Fruit fly (Drosophila melanogaster) whole organism, embryonic: Measurements from ENCODE around the gene Rad60.

Source experiments
- Atf3 ChIP-seq: fragments of 200-800 bp; sonication (Bioruptor generic); optimal IDR thresholded peaks from 3 replicates; lab custom pipeline; 2016; ENCODE audit warnings: missing biosample characterization, missing genetic modification characterization
- Atf6 ChIP-seq: fragments of 200-800 bp; sonication (Bioruptor generic); IDR thresholded peaks from 2 replicates; pipeline ENCODE4 v1.3.6; 2022; ENCODE audit warnings: missing biosample characterization, missing genetic modification characterization
- CG10321 ChIP-seq: fragments of 200-800 bp; sonication (Bioruptor generic); IDR thresholded peaks from 2 replicates; pipeline ENCODE4 v1.3.6; 2022; ENCODE audit warnings: missing biosample characterization, missing genetic modification characterization
- CG10959 ChIP-seq: fragments of 200-800 bp; sonication (Bioruptor generic); IDR thresholded peaks from 2 replicates; pipeline ENCODE4 v1.3.6; 2022; ENCODE audit warnings: missing biosample characterization, missing genetic modification characterization
- CG11085 ChIP-seq: fragments of 200-800 bp; sonication (Bioruptor generic); IDR thresholded peaks from 2 replicates; pipeline ENCODE4 v1.3.6; 2022; ENCODE audit warnings: missing biosample characterization, missing genetic modification characterization
- CG11247 ChIP-seq: fragments of 200-800 bp; sonication (Bioruptor generic); IDR thresholded peaks from 2 replicates; pipeline ENCODE4 v1.3.6; 2022; ENCODE audit warnings: missing biosample characterization, missing genetic modification characterization
- CG13775 ChIP-seq: fragments of 200-800 bp; sonication (Bioruptor generic); optimal IDR thresholded peaks from 3 replicates; lab custom pipeline; 2017; ENCODE audit warnings: missing biosample characterization, mild to moderate bottlenecking, missing genetic modification characterization
- CG14050 ChIP-seq: fragments of 200-800 bp; sonication (Bioruptor generic); IDR thresholded peaks from 3 replicates; pipeline ENCODE4 v1.3.6; 2022; ENCODE audit warnings: missing biosample characterization, missing genetic modification characterization
- CG14860 ChIP-seq: fragments of 200-800 bp; sonication (Bioruptor generic); IDR thresholded peaks from 3 replicates; pipeline ENCODE4 v1.3.6; 2022; ENCODE audit warnings: missing biosample characterization, missing genetic modification characterization; ENCODE audit not compliant: partially characterized antibody
- CG17385 ChIP-seq: fragments of 200-800 bp; sonication (Bioruptor generic); optimal IDR thresholded peaks from 3 replicates; lab custom pipeline; 2018; ENCODE audit warnings: missing biosample characterization, mild to moderate bottlenecking, missing genetic modification characterization
- CG17568 ChIP-seq: fragments of 200-800 bp; sonication (Bioruptor generic); optimal IDR thresholded peaks from 2 replicates; lab custom pipeline; 2018; ENCODE audit warnings: missing biosample characterization, mild to moderate bottlenecking, missing genetic modification characterization, moderate library complexity
- CG3281 ChIP-seq: fragments of 200-800 bp; sonication (Bioruptor generic); optimal IDR thresholded peaks from 3 replicates; lab custom pipeline; 2017; ENCODE audit warnings: missing biosample characterization, mild to moderate bottlenecking, missing genetic modification characterization
- CG33557 ChIP-seq: fragments of 200-800 bp; sonication (Bioruptor generic); optimal IDR thresholded peaks from 2 replicates; lab custom pipeline; 2019; ENCODE audit warnings: missing biosample characterization, mild to moderate bottlenecking, missing genetic modification characterization, moderate library complexity
- CG34376 ChIP-seq: fragments of 200-800 bp; sonication (Bioruptor generic); optimal IDR thresholded peaks from 2 replicates; lab custom pipeline; 2018; ENCODE audit warnings: missing biosample characterization, mild to moderate bottlenecking, missing genetic modification characterization
- CG42726 ChIP-seq: fragments of 200-800 bp; sonication (Bioruptor generic); IDR thresholded peaks from 2 replicates; pipeline ENCODE4 v1.3.6; 2022; ENCODE audit warnings: missing biosample characterization, missing genetic modification characterization; ENCODE audit not compliant: partially characterized antibody
- CG43689 ChIP-seq: fragments of 200-800 bp; sonication (Bioruptor generic); IDR thresholded peaks from 2 replicates; pipeline ENCODE4 v1.3.6; 2022; ENCODE audit warnings: missing biosample characterization, missing genetic modification characterization
- CG6765 ChIP-seq: fragments of 200-800 bp; sonication (Bioruptor generic); optimal IDR thresholded peaks from 3 replicates; lab custom pipeline; 2017; ENCODE audit warnings: missing biosample characterization, mild to moderate bottlenecking, missing genetic modification characterization
- CG6791 ChIP-seq: fragments of 200-800 bp; sonication (Bioruptor generic); IDR thresholded peaks from 3 replicates; pipeline ENCODE4 v1.3.6; 2022; ENCODE audit warnings: missing biosample characterization, missing genetic modification characterization; ENCODE audit not compliant: partially characterized antibody
- CG7357 ChIP-seq: fragments of 200-800 bp; sonication (Bioruptor generic); IDR thresholded peaks from 3 replicates; pipeline ENCODE4 v1.3.6; 2022; ENCODE audit warnings: missing biosample characterization, missing genetic modification characterization
- CG7556 ChIP-seq: fragments of 200-800 bp; sonication (Bioruptor generic); optimal IDR thresholded peaks from 2 replicates; lab custom pipeline; 2017; ENCODE audit warnings: missing biosample characterization, mild to moderate bottlenecking, missing genetic modification characterization
- CG7839 ChIP-seq: fragments of 200-800 bp; sonication (Bioruptor generic); optimal IDR thresholded peaks from 3 replicates; lab custom pipeline; 2018; ENCODE audit warnings: missing biosample characterization, mild to moderate bottlenecking, missing genetic modification characterization, moderate library complexity
- CG9797 ChIP-seq: fragments of 200-800 bp; sonication (Bioruptor generic); optimal IDR thresholded peaks from 3 replicates; lab custom pipeline; 2018; ENCODE audit warnings: missing biosample characterization, mild to moderate bottlenecking, missing genetic modification characterization
- Chrac-16 ChIP-seq: fragments of 200-800 bp; sonication (Bioruptor generic); optimal IDR thresholded peaks from 3 replicates; lab custom pipeline; 2016; ENCODE audit warnings: missing biosample characterization, missing genetic modification characterization
- Dref ChIP-seq: fragments of 200-800 bp; sonication (Bioruptor generic); IDR thresholded peaks from 2 replicates; pipeline ENCODE4 v1.3.6; 2022; ENCODE audit warnings: missing biosample characterization, missing genetic modification characterization
- Hand ChIP-seq: fragments of 200-800 bp; sonication (Bioruptor generic); optimal IDR thresholded peaks from 2 replicates; lab custom pipeline; 2017; ENCODE audit warnings: mild to moderate bottlenecking, missing biosample characterization, missing genetic modification reagents, missing genetic modification characterization
- HmgD ChIP-seq: fragments of 200-800 bp; sonication (Bioruptor generic); optimal IDR thresholded peaks from 3 replicates; lab custom pipeline; 2016; ENCODE audit warnings: missing biosample characterization, missing genetic modification characterization
- Hr39 ChIP-seq: fragments of >200 bp; optimal IDR thresholded peaks from 2 replicates; lab custom pipeline; 2017
- Neu2 ChIP-seq: fragments of 200-800 bp; sonication (Bioruptor generic); optimal IDR thresholded peaks from 3 replicates; lab custom pipeline; 2016; ENCODE audit warnings: missing biosample characterization, missing genetic modification characterization, borderline replicate concordance
- Sin3A ChIP-seq: fragments of >200 bp; optimal IDR thresholded peaks from 2 replicates; lab custom pipeline; 2018
- Tbp ChIP-seq: fragments of >200 bp; optimal IDR thresholded peaks from 2 replicates; lab custom pipeline; 2018; ENCODE audit warnings: missing biosample characterization, missing genetic modification characterization
- YL-1 ChIP-seq: fragments of 200-800 bp; sonication (Bioruptor generic); optimal IDR thresholded peaks from 3 replicates; lab custom pipeline; 2017; ENCODE audit warnings: missing biosample characterization, mild to moderate bottlenecking, missing genetic modification characterization
- az2 ChIP-seq: fragments of 200-800 bp; sonication (Bioruptor generic); optimal IDR thresholded peaks from 3 replicates; lab custom pipeline; 2016; ENCODE audit warnings: missing biosample characterization, missing genetic modification characterization
- bowl ChIP-seq: fragments of 200-800 bp; sonication (Bioruptor generic); IDR thresholded peaks from 2 replicates; pipeline ENCODE4 v1.3.6; 2022; ENCODE audit warnings: missing biosample characterization, missing genetic modification characterization
- exex ChIP-seq: fragments of 200-800 bp; sonication (Bioruptor generic); optimal IDR thresholded peaks from 4 replicates; lab custom pipeline; 2018; ENCODE audit warnings: missing biosample characterization, mild to moderate bottlenecking, missing genetic modification characterization, moderate library complexity
- fd64A ChIP-seq: fragments of 200-800 bp; sonication (Bioruptor generic); optimal IDR thresholded peaks from 3 replicates; lab custom pipeline; 2018; ENCODE audit warnings: missing biosample characterization, mild to moderate bottlenecking, missing genetic modification characterization
- gem ChIP-seq: fragments of 200-800 bp; sonication (Bioruptor generic); optimal IDR thresholded peaks from 2 replicates; lab custom pipeline; 2019; ENCODE audit warnings: missing biosample characterization, mild to moderate bottlenecking, missing genetic modification characterization, moderate library complexity
- gsb-n ChIP-seq: fragments of 200-800 bp; sonication (Bioruptor generic); optimal IDR thresholded peaks from 3 replicates; lab custom pipeline; 2018; ENCODE audit warnings: missing biosample characterization, mild to moderate bottlenecking, missing genetic modification characterization
- gt ChIP-seq: fragments of 200-800 bp; sonication (Bioruptor generic); IDR thresholded peaks from 2 replicates; pipeline ENCODE4 v1.3.6; 2022; ENCODE audit warnings: missing biosample characterization, missing genetic modification characterization
- hkb ChIP-seq, 2 experiments: fragments of 200-800 bp in 1 of 2; fragments of >200 bp in 1 of 2; sonication (Bioruptor generic) in 1 of 2; IDR thresholded peaks in 1 of 2; optimal IDR thresholded peaks in 1 of 2; 2 replicates each; pipeline versions ENCODE4 v1.3.6 to Lab custom; 2017 to 2022; ENCODE audit warnings: missing biosample characterization in 1 of 2, missing genetic modification characterization in 1 of 2
- jing ChIP-seq: fragments of 200-800 bp; sonication (Bioruptor generic); optimal IDR thresholded peaks from 2 replicates; lab custom pipeline; 2018; ENCODE audit warnings: missing biosample characterization, mild to moderate bottlenecking, missing genetic modification characterization
- klu ChIP-seq: fragments of 200-800 bp; sonication (Bioruptor generic); IDR thresholded peaks from 2 replicates; pipeline ENCODE4 v1.3.6; 2022; ENCODE audit warnings: missing biosample characterization, missing genetic modification characterization
- luna ChIP-seq: fragments of 200-800 bp; sonication (Bioruptor generic); optimal IDR thresholded peaks from 2 replicates; lab custom pipeline; 2016; ENCODE audit warnings: missing biosample characterization, missing genetic modification characterization
- mld ChIP-seq: fragments of 200-800 bp; sonication (Bioruptor generic); IDR thresholded peaks from 3 replicates; pipeline ENCODE4 v1.3.6; 2022; ENCODE audit warnings: missing biosample characterization, missing genetic modification characterization; ENCODE audit not compliant: partially characterized antibody
- nau ChIP-seq: fragments of 200-800 bp; sonication (Bioruptor generic); optimal IDR thresholded peaks from 3 replicates; lab custom pipeline; 2017; ENCODE audit warnings: missing biosample characterization, mild to moderate bottlenecking, missing genetic modification characterization, missing genetic modification reagents
- nmo ChIP-seq: fragments of 200-800 bp; sonication (Bioruptor generic); optimal IDR thresholded peaks from 2 replicates; lab custom pipeline; 2018; ENCODE audit warnings: missing biosample characterization, mild to moderate bottlenecking, missing genetic modification characterization, moderate library complexity
- otp ChIP-seq: fragments of 200-800 bp; sonication (Bioruptor generic); IDR thresholded peaks from 3 replicates; pipeline ENCODE4, ENCODE4 v1.3.6; 2022; ENCODE audit warnings: missing biosample characterization, missing genetic modification characterization
- pfk ChIP-seq: fragments of 200-800 bp; sonication (Bioruptor generic); optimal IDR thresholded peaks from 2 replicates; lab custom pipeline; 2018; ENCODE audit warnings: missing biosample characterization, mild to moderate bottlenecking, missing genetic modification characterization, moderate library complexity
- prd ChIP-seq, 3 experiments: fragments of >200 bp in 2 of 3; fragments of 200-800 bp in 1 of 3; sonication (Bioruptor generic) in 1 of 3; optimal IDR thresholded peaks in 2 of 3; IDR thresholded peaks in 1 of 3; 2 replicates in 2 of 3; 3 replicates in 1 of 3; pipeline versions ENCODE4 v1.3.6 to Lab custom; 2017 to 2022; ENCODE audit warnings: missing biosample characterization in 1 of 3, missing genetic modification characterization in 1 of 3
- run ChIP-seq: fragments of 200-800 bp; sonication (Bioruptor generic); optimal IDR thresholded peaks from 3 replicates; lab custom pipeline; 2018; ENCODE audit warnings: missing biosample characterization, mild to moderate bottlenecking, missing genetic modification characterization
- sqz ChIP-seq: fragments of 200-800 bp; sonication (Bioruptor generic); optimal IDR thresholded peaks from 3 replicates; lab custom pipeline; 2018; ENCODE audit warnings: missing biosample characterization, mild to moderate bottlenecking, missing genetic modification characterization

Rad60 gene

DNA sequence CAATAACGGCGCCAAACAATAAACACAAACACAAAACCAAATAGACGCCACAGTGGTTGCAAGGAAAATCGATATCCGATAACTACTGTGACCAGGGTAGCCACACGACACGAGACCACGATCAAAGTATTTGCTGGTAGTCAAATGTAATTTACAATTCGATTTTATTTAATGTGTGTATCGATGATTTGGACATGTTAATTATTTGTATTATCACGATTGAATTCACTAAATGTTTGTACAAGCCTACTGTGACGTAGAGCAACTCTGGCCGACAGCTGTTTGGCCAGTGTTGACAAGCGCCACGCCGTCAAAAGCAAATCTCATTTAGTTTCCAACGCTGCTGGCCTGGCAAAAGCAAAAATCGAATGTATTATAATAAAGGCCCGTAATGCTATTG lies at the start of gene Rad60, which contains the start of gene EloA (continued):
- TF ChIP-seq CG7556 (GFP tag; lab: Kevin White, UChicago) (peak; percentile 67), CG3281 (GFP tag; lab: Kevin White, UChicago) (peak; percentile 72), gsb-n (tag; lab: Kevin White, UChicago) (peak; percentile 46), nau (GFP tag; lab: Kevin White, UChicago) (peak; percentile 80), CG11085 (no peak), CG33557 (GFP tag; lab: Kevin White, UChicago) (peak; percentile 51), pfk (GFP tag; lab: Kevin White, UChicago) (no peak), CG6765 (GFP tag; lab: Kevin White, UChicago) (peak; percentile 68), CG10959 (GFP tag; lab: Robert Waterston, UW) (0 out of 2 replicates have a peak, but pooled peaks have one; percentile 28), CG7357 (GFP tag; lab: Robert Waterston, UW) (no peak), run (tag; lab: Kevin White, UChicago) (no peak), CG13775 (GFP tag; lab: Kevin White, UChicago) (peak; percentile 73), Tbp (GFP tag; lab: Kevin White, UChicago) (peak; percentile 82), gem (tag; lab: Kevin White, UChicago) (peak; percentile 79), Neu2 (GFP tag; lab: Kevin White, UChicago) (no peak), Hr39 (no peak), CG42726 (GFP tag; lab: Robert Waterston, UW) (no peak; the same call in 1 of the 2 replicates), exex (peak; percentile 33), CG7839 (peak; percentile 64), klu (GFP tag; lab: Robert Waterston, UW) (peak; percentile 59; the same call in 1 of the 2 replicates), luna (GFP tag; lab: Kevin White, UChicago) (peak; percentile 58), az2 (GFP tag; lab: Kevin White, UChicago) (peak; percentile 83), sqz (GFP tag; lab: Kevin White, UChicago) (peak; percentile 2), Hand (GFP tag; lab: Kevin White, UChicago) (peak; percentile 43), CG14860 (GFP tag; lab: Robert Waterston, UW) (peak; percentile 65), nmo (peak; percentile 80), CG11247 (GFP tag; lab: Robert Waterston, UW) (peak; percentile 61), jing (peak; percentile 19), otp (peak; percentile 74), gt (no peak), YL-1 (peak; percentile 80), CG43689 (GFP tag; lab: Robert Waterston, UW) (no peak), Dref (GFP tag; lab: Robert Waterston, UW) (peak; percentile 78), hkb (optimal IDR thresholded peaks at IDR 0.05; lab: Kevin White, UChicago) (peak; percentile 86), hkb (GFP tag; IDR thresholded peaks at IDR 0.05; lab: Robert Waterston, UW) (peak; percentile 70), Chrac-16 (GFP tag; lab: Kevin White, UChicago) (peak; percentile 85), bowl (GFP tag; lab: Robert Waterston, UW) (no peak), CG10321 (GFP tag; lab: Robert Waterston, UW) (no peak), mld (no peak), CG6791 (GFP tag; lab: Robert Waterston, UW) (peak; percentile 60), CG9797 (GFP tag; lab: Kevin White, UChicago) (peak; percentile 51), Atf3 (GFP tag; lab: Kevin White, UChicago) (peak; percentile 82), CG17568 (GFP tag; lab: Kevin White, UChicago) (no peak), prd (optimal IDR thresholded peaks at IDR 0.05; lab: Kevin White, UChicago) (no peak), prd (GFP tag; IDR thresholded peaks at IDR 0.05; lab: Robert Waterston, UW) (peak; percentile 55; the same call in 2 of the 3 replicates), fd64A (peak; percentile 28), CG17385 (GFP tag; lab: Kevin White, UChicago) (peak; percentile 56), HmgD (GFP tag; lab: Kevin White, UChicago) (peak; percentile 92), Atf6 (GFP tag; lab: Robert Waterston, UW) (peak; percentile 76), CG14050 (GFP tag; lab: Robert Waterston, UW) (no peak; the same call in 2 of the 3 replicates), Sin3A (lab: Kevin White, UChicago) (peak; percentile 91), CG34376 (peak; percentile 46)
